Worm (Caenorhabditis elegans) whole organism, mixed stage, embryonic: Measurements from ENCODE around the gene nhr-28.

Source experiments
- ceh-83 ChIP-seq: fragments of 200-800 bp; sonication (Bioruptor generic); optimal IDR thresholded peaks from 2 replicates; lab custom pipeline; 2018; ENCODE audit warnings: mild to moderate bottlenecking, missing genetic modification characterization, missing compliant biosample characterization
- cnd-1 ChIP-seq: fragments of 200-800 bp; sonication (Bioruptor generic); optimal IDR thresholded peaks from 2 replicates; lab custom pipeline; 2018; ENCODE audit warnings: mild to moderate bottlenecking, missing genetic modification characterization, missing compliant biosample characterization
- lin-32 ChIP-seq: fragments of 200-800 bp; sonication (Bioruptor generic); optimal IDR thresholded peaks from 2 replicates; lab custom pipeline; 2018; ENCODE audit warnings: mild to moderate bottlenecking, missing genetic modification characterization, missing compliant biosample characterization
- nhr-12 ChIP-seq: fragments of 150-350 bp; optimal IDR thresholded peaks from 2 replicates; lab custom pipeline; 2014; ENCODE audit warnings: missing biosample characterization, missing genetic modification characterization
- unc-62 ChIP-seq: fragments of 150-350 bp; optimal IDR thresholded peaks from 2 replicates; lab custom pipeline; 2014; ENCODE audit warnings: missing biosample characterization, missing genetic modification reagents, missing genetic modification characterization
- ztf-11 ChIP-seq: fragments of 150-350 bp; optimal IDR thresholded peaks from 2 replicates; lab custom pipeline; 2014; ENCODE audit warnings: missing biosample characterization, missing genetic modification characterization

- TF ChIP-seq ceh-83 (GFP tag; lab: Kevin White, UChicago): no peak
- no peak for TF ChIP-seq unc-62 (GFP tag; lab: Kevin White, UChicago)
- TF ChIP-seq nhr-12 (tag; lab: Kevin White, UChicago): no peak
- TF ChIP-seq ztf-11: no peak
- no peak for TF ChIP-seq lin-32 (GFP tag; lab: Kevin White, UChicago)
- no peak for TF ChIP-seq cnd-1 (tag; lab: Kevin White, UChicago)
Observed at ce11 chrX:16406632-16407031, 51.9 kb downstream of the nhr-28 start.
